Fruit fly (Drosophila melanogaster): Measurements from ENCODE around the gene CG3345.

The CG3345 gene

dm6 chr2L:223867-224598 lies 44.9 kb upstream of the CG3345 start (continued):
- TF ChIP-seq CG33557 (GFP tag; optimal IDR thresholded peaks at IDR 0.05) (no peak), crol (GFP tag; IDR thresholded peaks at IDR 0.05) (peak; percentile 77), Aef1 (GFP tag; IDR thresholded peaks at IDR 0.05) (0 out of 3 replicates have a peak, but pooled peaks have one; percentile 9), twi (tag; optimal IDR thresholded peaks at IDR 0.05) (no peak), eve (GFP tag; optimal IDR thresholded peaks at IDR 0.05) (no peak), chm (GFP tag; IDR thresholded peaks at IDR 0.05) (peak; percentile 33; the same call in 1 of the 2 replicates), CG3726 (GFP tag; IDR thresholded peaks at IDR 0.05) (no peak), her (GFP tag; optimal IDR thresholded peaks at IDR 0.05) (no peak), CG1233 (GFP tag; optimal IDR thresholded peaks at IDR 0.05) (no peak), CG12071 (GFP tag; optimal IDR thresholded peaks at IDR 0.05) (no peak), gsb (GFP tag; IDR thresholded peaks at IDR 0.05) (no peak), Dad (GFP tag; optimal IDR thresholded peaks at IDR 0.05) (no peak), al (GFP tag; IDR thresholded peaks at IDR 0.05) (no peak), CG17359 (tag; optimal IDR thresholded peaks at IDR 0.05) (no peak), CG1647 (GFP tag; optimal IDR thresholded peaks at IDR 0.05) (no peak), CG16779 (GFP tag; IDR thresholded peaks at IDR 0.05) (no peak), CG9817 (tag; optimal IDR thresholded peaks at IDR 0.05) (no peak), CG4730 (GFP tag; IDR thresholded peaks at IDR 0.05) (no peak), CG10431 (GFP tag; optimal IDR thresholded peaks at IDR 0.05) (no peak), CG30403 (GFP tag; optimal IDR thresholded peaks at IDR 0.05) (no peak), salm (tag; optimal IDR thresholded peaks at IDR 0.05) (no peak), CG34224 (GFP tag; IDR thresholded peaks at IDR 0.05; ENCODE audit: partially characterized antibody) (0 out of 3 replicates have a peak, but pooled peaks have one; percentile 33), Mrtf (GFP tag; IDR thresholded peaks at IDR 0.05) (no peak), CG9876 (GFP tag; optimal IDR thresholded peaks at IDR 0.05) (no peak), CG32767 (GFP tag; IDR thresholded peaks at IDR 0.05) (peak; percentile 27; the same call in 1 of the 2 replicates), CG14860 (GFP tag; IDR thresholded peaks at IDR 0.05; ENCODE audit: partially characterized antibody) (no peak), CG1792 (GFP tag; optimal IDR thresholded peaks at IDR 0.05) (no peak), CG11560 (tag; IDR thresholded peaks at IDR 0.05) (no peak), ftz-f1 (GFP tag; optimal IDR thresholded peaks at IDR 0.05) (no peak), Lim3 (GFP tag; IDR thresholded peaks at IDR 0.05) (no peak), jigr1 (GFP tag; IDR thresholded peaks at IDR 0.05) (no peak), chif (GFP tag; optimal IDR thresholded peaks at IDR 0.05) (no peak), kni (GFP tag; optimal IDR thresholded peaks at IDR 0.05) (peak; percentile 81), ac (GFP tag; optimal IDR thresholded peaks at IDR 0.05) (no peak), CG15696 (tag; optimal IDR thresholded peaks at IDR 0.05) (no peak), Kr (GFP tag; optimal IDR thresholded peaks at IDR 0.05) (peak; percentile 6), eyg (GFP tag; optimal IDR thresholded peaks at IDR 0.05) (no peak), ind (GFP tag; optimal IDR thresholded peaks at IDR 0.05) (no peak), NfI (GFP tag; optimal IDR thresholded peaks at IDR 0.05) (no peak), Adf1 (GFP tag; IDR thresholded peaks at IDR 0.05) (peak; percentile 78), CG17612 (GFP tag; IDR thresholded peaks at IDR 0.05) (no peak), CG11247 (GFP tag; IDR thresholded peaks at IDR 0.05) (no peak), CG32532 (GFP tag; IDR thresholded peaks at IDR 0.05) (no peak), jing (GFP tag; optimal IDR thresholded peaks at IDR 0.05) (no peak), CG18599 (GFP tag; optimal IDR thresholded peaks at IDR 0.05) (no peak), B-H2 (GFP tag; optimal IDR thresholded peaks at IDR 0.05) (no peak), fd102C (GFP tag; optimal IDR thresholded peaks at IDR 0.05) (no peak), CG4360 (GFP tag; IDR thresholded peaks at IDR 0.05) (peak; percentile 98), CG6175 (GFP tag; IDR thresholded peaks at IDR 0.05) (peak; percentile 72; the same call in 2 of the 3 replicates), ara (GFP tag; IDR thresholded peaks at IDR 0.05) (no peak), seq (GFP tag; IDR thresholded peaks at IDR 0.05) (no peak)
